Worm (Caenorhabditis elegans) whole organism, L1 larva: Measurements from ENCODE around the gene C14F11.4.
A peak's percentile ranks its signal among the peaks of the same experiment; 100 is the strongest.

ENCODE experiments used
- blmp-1 ChIP-seq: fragments of 150-350 bp; optimal IDR thresholded peaks from 2 replicates; lab custom pipeline; 2014; ENCODE audit warnings: missing biosample characterization, missing genetic modification characterization
- efl-1 ChIP-seq, 4 experiments: fragments of 150-350 bp; optimal IDR thresholded peaks in 3 of 4; peaks in 1 of 4; 1 replicate in 1 of 4; 2 replicates in 3 of 4; lab custom pipeline; 2014; ENCODE audit warnings: missing biosample characterization in 2 of 4, missing genetic modification characterization in 2 of 4, missing genetic modification reagents in 2 of 4
- elt-3 ChIP-seq, 6 experiments: fragments of 150-350 bp in 1 of 6; sonication (generic microtip); optimal IDR thresholded peaks; 2 replicates each; lab custom pipeline; 2017 to 2018; ENCODE audit warnings: missing biosample characterization in 6 of 6, missing genetic modification characterization in 6 of 6, inconsistent platforms in 1 of 6
- fos-1 ChIP-seq: fragments of 150-350 bp; optimal IDR thresholded peaks from 2 replicates; lab custom pipeline; 2014; ENCODE audit warnings: missing biosample characterization, missing genetic modification characterization
- lin-14 ChIP-seq: fragments of 200-800 bp; sonication (Bioruptor generic); optimal IDR thresholded peaks from 2 replicates; lab custom pipeline; 2018; ENCODE audit warnings: mild to moderate bottlenecking, missing genetic modification characterization, moderate library complexity, missing compliant biosample characterization
- mdl-1 ChIP-seq, 2 experiments: fragments of 150-350 bp; optimal IDR thresholded peaks; 2 replicates each; lab custom pipeline; 2014 to 2017; ENCODE audit warnings: missing biosample characterization in 2 of 2, missing genetic modification characterization in 2 of 2, inconsistent platforms in 1 of 2
- nhr-76 ChIP-seq: sonication (generic microtip); optimal IDR thresholded peaks from 2 replicates; lab custom pipeline; 2017; ENCODE audit warnings: missing biosample characterization, missing genetic modification characterization
- nhr-77 ChIP-seq: fragments of 150-350 bp; optimal IDR thresholded peaks from 2 replicates; lab custom pipeline; 2014; ENCODE audit warnings: missing biosample characterization, missing genetic modification characterization
- pqm-1 ChIP-seq: sonication (generic microtip); optimal IDR thresholded peaks from 3 replicates; lab custom pipeline; 2017; ENCODE audit warnings: missing biosample characterization, missing genetic modification characterization
- skn-1 ChIP-seq: fragments of 150-350 bp; optimal IDR thresholded peaks from 2 replicates; lab custom pipeline; 2014; ENCODE audit warnings: missing biosample characterization, missing genetic modification characterization
- snu-23 ChIP-seq: sonication (generic microtip); optimal IDR thresholded peaks from 2 replicates; lab custom pipeline; 2016; ENCODE audit warnings: missing genetic modification characterization, missing compliant biosample characterization
- xbp-1 ChIP-seq: sonication (generic microtip); optimal IDR thresholded peaks from 2 replicates; lab custom pipeline; 2016; ENCODE audit warnings: missing genetic modification characterization, missing compliant biosample characterization
- zip-4 ChIP-seq: fragments of 200-800 bp; sonication (Bioruptor generic); optimal IDR thresholded peaks from 2 replicates; lab custom pipeline; 2018; ENCODE audit warnings: mild to moderate bottlenecking, missing genetic modification characterization, moderate library complexity, missing compliant biosample characterization

DNA sequence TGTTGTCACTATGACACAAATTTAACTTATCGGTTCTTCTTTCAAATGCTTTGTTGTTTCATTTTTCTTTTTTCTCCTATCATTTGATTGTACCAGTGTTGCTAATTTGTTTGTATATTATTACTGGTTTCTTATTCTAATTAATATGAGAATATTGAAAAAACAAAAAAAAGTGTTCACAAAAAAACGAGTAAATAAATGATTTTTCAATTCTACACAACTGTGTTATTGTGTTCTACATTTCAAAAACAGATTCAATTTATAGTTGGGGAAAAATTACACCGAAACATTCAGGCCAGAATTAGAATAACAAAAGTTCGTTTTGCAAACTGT, 20.7 kb upstream of the C14F11.4 start:
- no peak for TF ChIP-seq pqm-1
- peak; percentile 19 for TF ChIP-seq snu-23 (GFP tag; lab: Kevin White, UChicago)
- TF ChIP-seq zip-4 (GFP tag; lab: Kevin White, UChicago) = no peak
- no peak for TF ChIP-seq nhr-76 (tag; lab: Kevin White, UChicago)
- no peak for TF ChIP-seq efl-1 (optimal IDR thresholded peaks at IDR 0.05; lab: Kevin White, UChicago)
- no peak for TF ChIP-seq efl-1 (GFP tag; optimal IDR thresholded peaks at IDR 0.05 in 1 of 2; lab: Kevin White, UChicago)
- TF ChIP-seq mdl-1 (tag; optimal IDR thresholded peaks at IDR 0.05; lab: Kevin White, UChicago) = no peak
- TF ChIP-seq lin-14 = no peak
- TF ChIP-seq elt-3 (tag; optimal IDR thresholded peaks at IDR 0.05; lab: Kevin White, UChicago) = no peak
- TF ChIP-seq blmp-1 = no peak
- no peak for TF ChIP-seq fos-1 (tag; lab: Kevin White, UChicago)
- TF ChIP-seq nhr-77 = no peak
- TF ChIP-seq xbp-1 (tag; lab: Kevin White, UChicago) = no peak
- no peak for TF ChIP-seq skn-1
